Worm (Caenorhabditis elegans) whole organism, L3 larva: ENCODE measurements around the gene ztf-25.

Experiments
- ceh-82 ChIP-seq: fragments of 150-350 bp; optimal IDR thresholded peaks from 2 replicates; lab custom pipeline; 2014; ENCODE audit warnings: missing biosample characterization, missing genetic modification characterization
- fkh-2 ChIP-seq: fragments of 150-350 bp; optimal IDR thresholded peaks from 2 replicates; lab custom pipeline; 2014; ENCODE audit warnings: missing biosample characterization, missing genetic modification reagents, missing genetic modification characterization
- nhr-237 ChIP-seq: fragments of 150-350 bp; optimal IDR thresholded peaks from 2 replicates; lab custom pipeline; 2014; ENCODE audit warnings: missing biosample characterization, missing genetic modification characterization
- nhr-28 ChIP-seq: fragments of 150-350 bp; optimal IDR thresholded peaks from 2 replicates; lab custom pipeline; 2014; ENCODE audit warnings: missing biosample characterization, missing genetic modification characterization
- nhr-76 ChIP-seq: fragments of 150-350 bp; sonication (generic microtip); optimal IDR thresholded peaks from 5 replicates; lab custom pipeline; 2014; ENCODE audit warnings: missing biosample characterization, missing genetic modification characterization
- nhr-77 ChIP-seq: fragments of 150-350 bp; optimal IDR thresholded peaks from 2 replicates; lab custom pipeline; 2014; ENCODE audit warnings: missing biosample characterization, missing genetic modification characterization
- pha-4 ChIP-seq: fragments of 150-350 bp; optimal IDR thresholded peaks from 2 replicates; lab custom pipeline; 2014; ENCODE audit warnings: missing biosample characterization, missing genetic modification reagents, missing genetic modification characterization
- unc-39 ChIP-seq: sonication (generic microtip); optimal IDR thresholded peaks from 4 replicates; lab custom pipeline; 2017; ENCODE audit warnings: missing biosample characterization, missing genetic modification characterization
- unc-62 ChIP-seq: fragments of 150-350 bp; sonication (generic microtip); optimal IDR thresholded peaks from 4 replicates; lab custom pipeline; 2014; ENCODE audit warnings: missing biosample characterization, missing genetic modification reagents, missing genetic modification characterization
- ztf-11 ChIP-seq: fragments of 150-350 bp; optimal IDR thresholded peaks from 2 replicates; lab custom pipeline; 2014; ENCODE audit warnings: missing biosample characterization, missing genetic modification characterization
- ztf-4 ChIP-seq: fragments of 150-350 bp; optimal IDR thresholded peaks from 2 replicates; lab custom pipeline; 2014; ENCODE audit warnings: missing biosample characterization, missing genetic modification characterization

ce11 chrV:17558946-17559345 is 42.7 kb upstream of the ztf-25 start, which contains the start of gene fbxa-172:
- TF ChIP-seq ceh-82, result no peak
- no peak for TF ChIP-seq fkh-2 (tag; lab: Kevin White, UChicago)
- TF ChIP-seq nhr-237 (tag; lab: Kevin White, UChicago), result no peak
- TF ChIP-seq unc-62 (GFP tag; lab: Kevin White, UChicago), result no peak
- TF ChIP-seq ztf-4, result no peak
- no peak for TF ChIP-seq nhr-28 (tag; lab: Kevin White, UChicago)
- no peak for TF ChIP-seq ztf-11 (tag; lab: Kevin White, UChicago)
- no peak for TF ChIP-seq pha-4 (tag; lab: Kevin White, UChicago)
- no peak for TF ChIP-seq unc-39 (tag; lab: Kevin White, UChicago)
- no peak for TF ChIP-seq nhr-76 (tag; lab: Kevin White, UChicago)
- no peak for TF ChIP-seq nhr-77 (tag; lab: Kevin White, UChicago)
